Worm (Caenorhabditis elegans): Measurements from ENCODE around the gene gly-6.

DNA sequence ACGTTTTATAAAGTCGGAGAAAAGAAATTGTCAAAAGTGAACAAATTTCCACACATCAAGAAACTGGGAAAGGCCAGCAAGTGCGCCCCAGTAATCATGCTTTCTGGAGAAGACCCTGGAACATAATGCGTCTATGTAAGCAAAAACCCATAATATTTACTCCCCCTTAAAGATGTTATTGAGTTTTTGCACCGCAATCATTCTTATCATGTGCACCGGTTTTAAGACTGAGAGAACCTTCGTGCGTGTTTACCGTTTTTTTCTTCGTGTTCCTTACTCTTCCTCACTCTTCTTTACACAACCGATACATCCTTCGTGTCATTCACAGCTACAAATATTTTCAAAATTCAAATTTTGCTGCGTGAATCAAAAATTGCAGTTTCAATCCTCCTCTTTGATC, 41.9 kb upstream of the gly-6 start:
- TF ChIP-seq him-1 (tag; optimal IDR thresholded peaks at IDR 0.05) (no peak), dao-5 (tag; optimal IDR thresholded peaks at IDR 0.05) (no peak), W03F9.2 (tag; optimal IDR thresholded peaks at IDR 0.05) (no peak)

All from whole organism, L4/young adult.